Fruit fly (Drosophila melanogaster) Kc167 (cell line): Measurements from ENCODE around the gene CG31960.

Source experiments
- Myc ChIP-seq: fragments of >200 bp; optimal IDR thresholded peaks from 2 replicates; lab custom pipeline; 2017; ENCODE audit warnings: missing external identifiers
- Sin3A ChIP-seq: fragments of >200 bp; optimal IDR thresholded peaks from 2 replicates; lab custom pipeline; 2018; ENCODE audit warnings: missing external identifiers
- h ChIP-seq: fragments of >200 bp; optimal IDR thresholded peaks from 3 replicates; lab custom pipeline; 2018; ENCODE audit warnings: missing external identifiers
- insv ChIP-seq: fragments of >200 bp; optimal IDR thresholded peaks from 3 replicates; lab custom pipeline; 2018; ENCODE audit warnings: missing external identifiers
- psq ChIP-seq: fragments of >200 bp; optimal IDR thresholded peaks from 2 replicates; lab custom pipeline; 2017; ENCODE audit warnings: missing external identifiers
- ttk ChIP-seq: sonication (Bioruptor generic); optimal IDR thresholded peaks from 2 replicates; lab custom pipeline; 2017; ENCODE audit warnings: missing external identifiers

The CG31960 gene

dm6 chr2L:3806197-3807030 is 21.7 kb downstream of the CG31960 start:
- no peak for TF ChIP-seq insv (lab: Kevin White, UChicago)
- TF ChIP-seq h (lab: Kevin White, UChicago), result no peak
- no peak for TF ChIP-seq Myc (lab: Kevin White, UChicago)
- no peak for TF ChIP-seq ttk (lab: Kevin White, UChicago)
- TF ChIP-seq psq (lab: Kevin White, UChicago), result no peak
- no peak for TF ChIP-seq Sin3A (lab: Kevin White, UChicago)

- TF ChIP-seq psq (lab: Kevin White, UChicago), result no peak
- TF ChIP-seq Sin3A (lab: Kevin White, UChicago), result no peak
- TF ChIP-seq insv (lab: Kevin White, UChicago), result no peak
- TF ChIP-seq h (lab: Kevin White, UChicago), result no peak
- no peak for TF ChIP-seq Myc (lab: Kevin White, UChicago)
- TF ChIP-seq ttk (lab: Kevin White, UChicago), result no peak
Observed at dm6 chr2L:3813255-3813875, 28.6 kb downstream of the CG31960 start, which contains the start of gene CG3407. Gene CG3407, minus strand, starts transcription at chr2L:3813410.

dm6 chr2L:3814163-3814562 is 29.4 kb downstream of the CG31960 start:
- TF ChIP-seq ttk (lab: Kevin White, UChicago) (no peak), psq (lab: Kevin White, UChicago) (no peak), insv (lab: Kevin White, UChicago) (no peak), h (lab: Kevin White, UChicago) (no peak)

dm6 chr2L:3818903-3819302 is 34.2 kb downstream of the CG31960 start:
- TF ChIP-seq Sin3A (lab: Kevin White, UChicago), result no peak
- TF ChIP-seq Myc (lab: Kevin White, UChicago), result no peak
- TF ChIP-seq psq (lab: Kevin White, UChicago), result no peak
- no peak for TF ChIP-seq h (lab: Kevin White, UChicago)
- TF ChIP-seq ttk (lab: Kevin White, UChicago), result no peak
- no peak for TF ChIP-seq insv (lab: Kevin White, UChicago)

- TF ChIP-seq insv (lab: Kevin White, UChicago), result no peak
Observed at dm6 chr2L:3822462-3823065, 37.8 kb downstream of the CG31960 start.

dm6 chr2L:3823835-3824234 is 39.1 kb downstream of the CG31960 start:
- TF ChIP-seq Sin3A (lab: Kevin White, UChicago) (no peak), ttk (lab: Kevin White, UChicago) (no peak), insv (lab: Kevin White, UChicago) (no peak), Myc (lab: Kevin White, UChicago) (no peak), psq (lab: Kevin White, UChicago) (no peak), h (lab: Kevin White, UChicago) (no peak)

- no peak for TF ChIP-seq h (lab: Kevin White, UChicago)
- no peak for TF ChIP-seq Myc (lab: Kevin White, UChicago)
- TF ChIP-seq ttk (lab: Kevin White, UChicago), result no peak
- TF ChIP-seq insv (lab: Kevin White, UChicago), result no peak
- TF ChIP-seq Sin3A (lab: Kevin White, UChicago), result no peak
- no peak for TF ChIP-seq psq (lab: Kevin White, UChicago)
Observed at dm6 chr2L:3825413-3825812, 40.7 kb downstream of the CG31960 start, which contains the start of gene slp1. Gene slp1, plus strand, starts transcription at chr2L:3825675.

- TF ChIP-seq h (lab: Kevin White, UChicago) (no peak), insv (lab: Kevin White, UChicago) (no peak), Myc (lab: Kevin White, UChicago) (no peak), ttk (lab: Kevin White, UChicago) (no peak), Sin3A (lab: Kevin White, UChicago) (no peak), psq (lab: Kevin White, UChicago) (no peak)
Observed at dm6 chr2L:3827406-3828133, 42.8 kb downstream of the CG31960 start.

- TF ChIP-seq Sin3A (lab: Kevin White, UChicago) (no peak), psq (lab: Kevin White, UChicago) (no peak), Myc (lab: Kevin White, UChicago) (no peak), ttk (lab: Kevin White, UChicago) (no peak), h (lab: Kevin White, UChicago) (no peak), insv (lab: Kevin White, UChicago) (no peak)
Observed at dm6 chr2L:3829220-3829619, 44.5 kb downstream of the CG31960 start.

- no peak for TF ChIP-seq ttk (lab: Kevin White, UChicago)
- TF ChIP-seq Myc (lab: Kevin White, UChicago), result no peak
- no peak for TF ChIP-seq Sin3A (lab: Kevin White, UChicago)
- no peak for TF ChIP-seq psq (lab: Kevin White, UChicago)
- TF ChIP-seq insv (lab: Kevin White, UChicago), result no peak
- no peak for TF ChIP-seq h (lab: Kevin White, UChicago)
Observed at dm6 chr2L:3831694-3832093, 46.9 kb downstream of the CG31960 start.
